Worm (Caenorhabditis elegans): ENCODE data around the gene grp-1.

- TF ChIP-seq flh-1 (GFP tag; optimal IDR thresholded peaks at IDR 0.05) (no peak), unc-62 (GFP tag; optimal IDR thresholded peaks at IDR 0.05) (no peak), snpc-4 (tag; optimal IDR thresholded peaks at IDR 0.05) (no peak), mep-1 (tag; optimal IDR thresholded peaks at IDR 0.05) (no peak), nhr-237 (tag; optimal IDR thresholded peaks at IDR 0.05) (no peak)
Observed at ce11 chrIII:8136517-8137099, 51.1 kb downstream of the grp-1 start.
